Worm (Caenorhabditis elegans): Measurements from ENCODE around the gene T22H9.1.

- TF ChIP-seq ztf-29 (GFP tag; IDR thresholded peaks at IDR 0.05): no peak
- TF ChIP-seq T22C8.4 (GFP tag; IDR thresholded peaks at IDR 0.05): no peak
- no peak for TF ChIP-seq ref-1 (GFP tag; conservative IDR thresholded peaks at IDR 0.05)
- TF ChIP-seq cog-1 (tag; optimal IDR thresholded peaks at IDR 0.05): no peak
- no peak for TF ChIP-seq flt-1 (GFP tag; IDR thresholded peaks at IDR 0.05)
- no peak for TF ChIP-seq klf-2 (GFP tag; conservative IDR thresholded peaks at IDR 0.05)
Observed at ce11 chrV:343546-343945, 16.0 kb upstream of the T22H9.1 start.
